Fruit fly (Drosophila melanogaster) whole organism, embryonic: ENCODE results near the gene Rnp4F.
A peak's percentile ranks its signal among the peaks of the same experiment; 100 is the strongest.

Experiments
- Abd-B ChIP-seq: fragments of 200-800 bp; sonication (Bioruptor generic); optimal IDR thresholded peaks from 2 replicates; lab custom pipeline; 2018; ENCODE audit warnings: missing biosample characterization, mild to moderate bottlenecking, missing genetic modification characterization, moderate library complexity
- Atf6 ChIP-seq: fragments of 200-800 bp; sonication (Bioruptor generic); IDR thresholded peaks from 2 replicates; pipeline ENCODE4 v1.3.6; 2022; ENCODE audit warnings: missing biosample characterization, missing genetic modification characterization
- CG10209 ChIP-seq: fragments of 200-800 bp; sonication (Bioruptor generic); optimal IDR thresholded peaks from 3 replicates; lab custom pipeline; 2017; ENCODE audit warnings: missing biosample characterization, mild to moderate bottlenecking, missing genetic modification characterization, missing genetic modification reagents
- CG11456 ChIP-seq: fragments of 200-800 bp; sonication (Bioruptor generic); IDR thresholded peaks from 3 replicates; pipeline ENCODE4 v1.3.6; 2022; ENCODE audit warnings: missing biosample characterization, missing genetic modification characterization
- CG12071 ChIP-seq: fragments of 200-800 bp; sonication (Bioruptor generic); optimal IDR thresholded peaks from 3 replicates; lab custom pipeline; 2018; ENCODE audit warnings: missing biosample characterization, mild to moderate bottlenecking, missing genetic modification characterization
- CG12236 ChIP-seq: fragments of 200-800 bp; sonication (Bioruptor generic); optimal IDR thresholded peaks from 2 replicates; lab custom pipeline; 2016; ENCODE audit warnings: missing biosample characterization, missing genetic modification characterization
- CG12391 ChIP-seq: fragments of 200-800 bp; sonication (Bioruptor generic); optimal IDR thresholded peaks from 3 replicates; lab custom pipeline; 2018; ENCODE audit warnings: missing biosample characterization, mild to moderate bottlenecking, missing genetic modification characterization, moderate library complexity
- CG12744 ChIP-seq: fragments of 200-800 bp; sonication (Bioruptor generic); optimal IDR thresholded peaks from 2 replicates; lab custom pipeline; 2016; ENCODE audit warnings: missing biosample characterization, missing genetic modification characterization
- CG1603 ChIP-seq: fragments of 200-800 bp; sonication (Bioruptor generic); optimal IDR thresholded peaks from 2 replicates; lab custom pipeline; 2019; ENCODE audit warnings: missing biosample characterization, mild to moderate bottlenecking, missing genetic modification characterization, moderate library complexity
- CG16863 ChIP-seq: fragments of 200-800 bp; sonication (Bioruptor generic); optimal IDR thresholded peaks from 3 replicates; lab custom pipeline; 2016; ENCODE audit warnings: missing biosample characterization, missing genetic modification characterization
- CG18619 ChIP-seq: fragments of 200-800 bp; sonication (Bioruptor generic); optimal IDR thresholded peaks from 3 replicates; lab custom pipeline; 2017; ENCODE audit warnings: missing biosample characterization, mild to moderate bottlenecking, missing genetic modification characterization
- CG30020 ChIP-seq: fragments of 200-800 bp; optimal IDR thresholded peaks from 2 replicates; lab custom pipeline; 2019; ENCODE audit warnings: missing biosample characterization, mild to moderate bottlenecking, missing genetic modification characterization, moderate library complexity
- CG4730 ChIP-seq: fragments of 200-800 bp; sonication (Bioruptor generic); IDR thresholded peaks from 2 replicates; pipeline ENCODE4 v1.3.6; 2022; ENCODE audit warnings: missing biosample characterization, missing genetic modification characterization
- CG6654 ChIP-seq: fragments of 200-800 bp; sonication (Bioruptor generic); optimal IDR thresholded peaks from 2 replicates; lab custom pipeline; 2017; ENCODE audit warnings: missing biosample characterization, mild to moderate bottlenecking, missing genetic modification characterization
- CG6813 ChIP-seq: fragments of 200-800 bp; sonication (Bioruptor generic); optimal IDR thresholded peaks from 2 replicates; lab custom pipeline; 2017; ENCODE audit warnings: missing biosample characterization, missing genetic modification characterization, mild to moderate bottlenecking, moderate library complexity, missing genetic modification reagents
- CG7271 ChIP-seq: fragments of 200-800 bp; sonication (Bioruptor generic); optimal IDR thresholded peaks from 2 replicates; lab custom pipeline; 2018; ENCODE audit warnings: missing biosample characterization, mild to moderate bottlenecking, missing genetic modification characterization, moderate library complexity
- CG7745 ChIP-seq: fragments of 200-800 bp; sonication (Bioruptor generic); optimal IDR thresholded peaks from 2 replicates; lab custom pipeline; 2018; ENCODE audit warnings: missing biosample characterization, mild to moderate bottlenecking, missing genetic modification characterization, moderate library complexity
- CG8281 ChIP-seq: fragments of 200-800 bp; sonication (Bioruptor generic); optimal IDR thresholded peaks from 2 replicates; lab custom pipeline; 2018; ENCODE audit warnings: missing biosample characterization, mild to moderate bottlenecking, missing genetic modification characterization, moderate library complexity
- CG9817 ChIP-seq: fragments of 200-800 bp; sonication (Bioruptor generic); optimal IDR thresholded peaks from 2 replicates; lab custom pipeline; 2018; ENCODE audit warnings: missing biosample characterization, mild to moderate bottlenecking, missing genetic modification characterization, moderate library complexity
- D19B ChIP-seq: fragments of 200-800 bp; sonication (Bioruptor generic); optimal IDR thresholded peaks from 2 replicates; lab custom pipeline; 2017; ENCODE audit warnings: missing biosample characterization, mild to moderate bottlenecking, missing genetic modification characterization
- Dek ChIP-seq: fragments of 200-800 bp; sonication (Bioruptor generic); optimal IDR thresholded peaks from 3 replicates; lab custom pipeline; 2019; ENCODE audit warnings: missing biosample characterization, mild to moderate bottlenecking, missing genetic modification characterization, moderate library complexity
- Dip3 ChIP-seq: fragments of 200-800 bp; sonication (Bioruptor generic); optimal IDR thresholded peaks from 3 replicates; lab custom pipeline; 2016; ENCODE audit warnings: missing biosample characterization, missing genetic modification characterization
- E2f2 ChIP-seq: fragments of 200-800 bp; sonication (Bioruptor generic); IDR thresholded peaks from 2 replicates; pipeline ENCODE4 v1.3.6; 2022; ENCODE audit warnings: missing biosample characterization, missing genetic modification characterization
- Gsc ChIP-seq: fragments of 200-800 bp; sonication (Bioruptor generic); IDR thresholded peaks from 2 replicates; pipeline ENCODE4 v1.3.6; 2022; ENCODE audit warnings: missing biosample characterization, missing genetic modification characterization
- Hand ChIP-seq: fragments of 200-800 bp; sonication (Bioruptor generic); optimal IDR thresholded peaks from 2 replicates; lab custom pipeline; 2017; ENCODE audit warnings: mild to moderate bottlenecking, missing biosample characterization, missing genetic modification reagents, missing genetic modification characterization
- Lhr ChIP-seq: fragments of 200-800 bp; sonication (Bioruptor generic); optimal IDR thresholded peaks from 3 replicates; lab custom pipeline; 2017; ENCODE audit warnings: mild to moderate bottlenecking, missing biosample characterization, missing genetic modification reagents, missing genetic modification characterization
- Lpt ChIP-seq: fragments of >200 bp; optimal IDR thresholded peaks from 2 replicates; lab custom pipeline; 2018; ENCODE audit warnings: missing biosample characterization, missing genetic modification characterization
- Myb ChIP-seq: fragments of 200-800 bp; sonication (Bioruptor generic); optimal IDR thresholded peaks from 2 replicates; lab custom pipeline; 2016; ENCODE audit warnings: missing biosample characterization, missing genetic modification characterization
- NC2α ChIP-seq: fragments of 200-800 bp; sonication (Bioruptor generic); optimal IDR thresholded peaks from 2 replicates; lab custom pipeline; 2016; ENCODE audit warnings: missing biosample characterization, missing genetic modification characterization
- NK7.1 ChIP-seq: fragments of 200-800 bp; sonication (Bioruptor generic); optimal IDR thresholded peaks from 3 replicates; lab custom pipeline; 2016; ENCODE audit warnings: missing biosample characterization, missing genetic modification characterization
- Poxn ChIP-seq: fragments of 200-800 bp; sonication (Bioruptor generic); IDR thresholded peaks from 2 replicates; pipeline ENCODE4 v1.3.6; 2022; ENCODE audit warnings: missing biosample characterization, missing genetic modification characterization
- YL-1 ChIP-seq: fragments of 200-800 bp; sonication (Bioruptor generic); optimal IDR thresholded peaks from 3 replicates; lab custom pipeline; 2017; ENCODE audit warnings: missing biosample characterization, mild to moderate bottlenecking, missing genetic modification characterization
- danr ChIP-seq: fragments of 200-800 bp; sonication (Bioruptor generic); IDR thresholded peaks from 2 replicates; pipeline ENCODE4 v1.3.6; 2022; ENCODE audit warnings: missing biosample characterization, missing genetic modification characterization
- ems ChIP-seq: fragments of 200-800 bp; sonication (Bioruptor generic); optimal IDR thresholded peaks from 3 replicates; lab custom pipeline; 2016; ENCODE audit warnings: missing biosample characterization, missing genetic modification characterization
- gsb ChIP-seq: fragments of 200-800 bp; sonication (Bioruptor generic); IDR thresholded peaks from 2 replicates; pipeline ENCODE4 v1.3.6; 2022; ENCODE audit warnings: missing biosample characterization, missing genetic modification characterization
- gsb-n ChIP-seq: fragments of 200-800 bp; sonication (Bioruptor generic); optimal IDR thresholded peaks from 3 replicates; lab custom pipeline; 2018; ENCODE audit warnings: missing biosample characterization, mild to moderate bottlenecking, missing genetic modification characterization
- hkb ChIP-seq, 2 experiments: fragments of 200-800 bp in 1 of 2; fragments of >200 bp in 1 of 2; sonication (Bioruptor generic) in 1 of 2; IDR thresholded peaks in 1 of 2; optimal IDR thresholded peaks in 1 of 2; 2 replicates each; pipeline versions ENCODE4 v1.3.6 to Lab custom; 2017 to 2022; ENCODE audit warnings: missing biosample characterization in 1 of 2, missing genetic modification characterization in 1 of 2
- ind ChIP-seq: fragments of 200-800 bp; sonication (Bioruptor generic); optimal IDR thresholded peaks from 3 replicates; lab custom pipeline; 2016; ENCODE audit warnings: missing biosample characterization, missing genetic modification characterization
- lbe ChIP-seq: fragments of 200-800 bp; sonication (Bioruptor generic); optimal IDR thresholded peaks from 2 replicates; lab custom pipeline; 2016; ENCODE audit warnings: missing biosample characterization, mild to moderate bottlenecking, missing genetic modification characterization
- lilli ChIP-seq: fragments of 200-800 bp; sonication (Bioruptor generic); optimal IDR thresholded peaks from 3 replicates; lab custom pipeline; 2016; ENCODE audit warnings: missing biosample characterization, missing genetic modification characterization
- maf-S ChIP-seq: fragments of 200-800 bp; sonication (Bioruptor generic); optimal IDR thresholded peaks from 2 replicates; lab custom pipeline; 2016; ENCODE audit warnings: missing biosample characterization, missing genetic modification characterization
- mirr ChIP-seq: fragments of 200-800 bp; sonication (Bioruptor generic); optimal IDR thresholded peaks from 3 replicates; lab custom pipeline; 2018; ENCODE audit warnings: missing biosample characterization, mild to moderate bottlenecking, missing genetic modification characterization
- pho ChIP-seq: fragments of 200-800 bp; sonication (Bioruptor generic); optimal IDR thresholded peaks from 2 replicates; lab custom pipeline; 2016; ENCODE audit warnings: missing biosample characterization, missing genetic modification characterization
- pzg ChIP-seq: fragments of 200-800 bp; sonication (Bioruptor generic); optimal IDR thresholded peaks from 3 replicates; lab custom pipeline; 2018; ENCODE audit warnings: missing biosample characterization, mild to moderate bottlenecking, missing genetic modification characterization, moderate library complexity
- sc ChIP-seq, 3 experiments: fragments of >200 bp in 2 of 3; fragments of 200-800 bp in 1 of 3; sonication (Bioruptor generic) in 1 of 3; optimal IDR thresholded peaks; 2 replicates in 2 of 3; 3 replicates in 1 of 3; lab custom pipeline; 2017; ENCODE audit warnings: mild to moderate bottlenecking in 1 of 3, missing biosample characterization in 1 of 3, missing genetic modification characterization in 1 of 3, missing genetic modification reagents in 1 of 3
- sim ChIP-seq: fragments of 200-800 bp; sonication (Bioruptor generic); IDR thresholded peaks from 2 replicates; pipeline ENCODE4 v1.3.6; 2022; ENCODE audit warnings: missing biosample characterization, missing genetic modification characterization
- stc ChIP-seq: fragments of 200-800 bp; sonication (Bioruptor generic); IDR thresholded peaks from 2 replicates; pipeline ENCODE4 v1.3.6; 2022; ENCODE audit warnings: missing biosample characterization, missing genetic modification characterization
- stwl ChIP-seq: fragments of 200-800 bp; sonication (Bioruptor generic); optimal IDR thresholded peaks from 3 replicates; lab custom pipeline; 2018; ENCODE audit warnings: missing biosample characterization, mild to moderate bottlenecking, missing genetic modification characterization, moderate library complexity
- ttk ChIP-seq: fragments of 200-800 bp; sonication (Bioruptor generic); IDR thresholded peaks from 2 replicates; pipeline ENCODE4 v2.1.2; 2022; ENCODE audit warnings: missing biosample characterization, missing genetic modification characterization

Rnp4F gene

dm6 chrX:5329266-5329898, 6.9 kb upstream of the Rnp4F start, which contains the start of the genes CG3309 and XRCC1 (continued):
- peak; percentile 22 for TF ChIP-seq Dek
- 0 out of 2 replicates have a peak, but pooled peaks have one; percentile 25 for TF ChIP-seq CG4730 (GFP tag; lab: Robert Waterston, UW)
- TF ChIP-seq CG12071 (GFP tag; lab: Kevin White, UChicago) = no peak
- no peak for TF ChIP-seq maf-S (GFP tag; lab: Kevin White, UChicago)
- peak; percentile 0 for TF ChIP-seq CG6813 (GFP tag; lab: Kevin White, UChicago)
- TF ChIP-seq pzg (GFP tag; lab: Kevin White, UChicago) = peak; percentile 25
- TF ChIP-seq CG12391 = peak; percentile 73
- no peak for TF ChIP-seq CG16863 (GFP tag; lab: Kevin White, UChicago)
- TF ChIP-seq CG9817 = peak; percentile 54
- TF ChIP-seq stc (GFP tag; lab: Robert Waterston, UW) = peak; percentile 48; the same call in 1 of the 2 replicates
- no peak for TF ChIP-seq Myb (GFP tag; lab: Kevin White, UChicago)
- peak; percentile 64; the same call in 1 of the 2 replicates for TF ChIP-seq ttk (GFP tag; lab: Robert Waterston, UW)
- TF ChIP-seq CG12236 (GFP tag; lab: Kevin White, UChicago) = no peak
- TF ChIP-seq sc (optimal IDR thresholded peaks at IDR 0.05; lab: Kevin White, UChicago) = no peak
- TF ChIP-seq sc (GFP tag; optimal IDR thresholded peaks at IDR 0.05; lab: Kevin White, UChicago) = no peak
- TF ChIP-seq pho (GFP tag; lab: Kevin White, UChicago) = no peak
- TF ChIP-seq D19B (GFP tag; lab: Kevin White, UChicago) = no peak
- peak; percentile 50; the same call in 1 of the 2 replicates for TF ChIP-seq Atf6 (GFP tag; lab: Robert Waterston, UW)
- peak; percentile 54 for TF ChIP-seq lilli (GFP tag; lab: Kevin White, UChicago)
- TF ChIP-seq CG12744 (GFP tag; lab: Kevin White, UChicago) = no peak
- TF ChIP-seq Gsc (GFP tag; lab: Robert Waterston, UW) = no peak
- TF ChIP-seq stwl = peak; percentile 21
- peak; percentile 16 for TF ChIP-seq lbe (GFP tag; lab: Kevin White, UChicago)
- TF ChIP-seq hkb (optimal IDR thresholded peaks at IDR 0.05; lab: Kevin White, UChicago) = no peak
- TF ChIP-seq hkb (GFP tag; IDR thresholded peaks at IDR 0.05; lab: Robert Waterston, UW) = peak; percentile 46; the same call in 1 of the 2 replicates
- TF ChIP-seq ems = no peak
- TF ChIP-seq CG30020 (tag; lab: Kevin White, UChicago) = peak; percentile 14
- TF ChIP-seq gsb (GFP tag; lab: Robert Waterston, UW) = no peak
- no peak for TF ChIP-seq NK7.1 (GFP tag; lab: Kevin White, UChicago)
- no peak for TF ChIP-seq CG1603 (tag; lab: Kevin White, UChicago)
- TF ChIP-seq CG6654 (GFP tag; lab: Kevin White, UChicago) = no peak
- no peak for TF ChIP-seq CG8281 (tag; lab: Kevin White, UChicago)
- no peak for TF ChIP-seq Lpt (GFP tag; lab: Kevin White, UChicago)
- peak; percentile 6 for TF ChIP-seq Lhr
- TF ChIP-seq YL-1 (GFP tag; lab: Kevin White, UChicago) = peak; percentile 22
- peak; percentile 31 for TF ChIP-seq ind
- TF ChIP-seq CG11456 (GFP tag; lab: Robert Waterston, UW) = no peak
- TF ChIP-seq CG7745 = no peak
- TF ChIP-seq Poxn = no peak
- TF ChIP-seq mirr (GFP tag; lab: Kevin White, UChicago) = no peak
- no peak for TF ChIP-seq Dip3 (GFP tag; lab: Kevin White, UChicago)
- peak; percentile 23 for TF ChIP-seq CG18619
- no peak for TF ChIP-seq CG7271
- no peak for TF ChIP-seq Hand (GFP tag; lab: Kevin White, UChicago)
- peak; percentile 36 for TF ChIP-seq gsb-n
- no peak for TF ChIP-seq NC2α (GFP tag; lab: Kevin White, UChicago)
- TF ChIP-seq Abd-B (GFP tag; lab: Kevin White, UChicago) = peak; percentile 34
- TF ChIP-seq E2f2 (GFP tag; lab: Robert Waterston, UW) = 0 out of 2 replicates have a peak, but pooled peaks have one; percentile 5
- TF ChIP-seq sim (GFP tag; lab: Robert Waterston, UW) = no peak
- peak; percentile 46 for TF ChIP-seq CG10209 (GFP tag; lab: Kevin White, UChicago)
- TF ChIP-seq danr (GFP tag; lab: Robert Waterston, UW) = no peak
